Fruit fly (Drosophila melanogaster): ENCODE data around the gene sas.

Gene sas

DNA sequence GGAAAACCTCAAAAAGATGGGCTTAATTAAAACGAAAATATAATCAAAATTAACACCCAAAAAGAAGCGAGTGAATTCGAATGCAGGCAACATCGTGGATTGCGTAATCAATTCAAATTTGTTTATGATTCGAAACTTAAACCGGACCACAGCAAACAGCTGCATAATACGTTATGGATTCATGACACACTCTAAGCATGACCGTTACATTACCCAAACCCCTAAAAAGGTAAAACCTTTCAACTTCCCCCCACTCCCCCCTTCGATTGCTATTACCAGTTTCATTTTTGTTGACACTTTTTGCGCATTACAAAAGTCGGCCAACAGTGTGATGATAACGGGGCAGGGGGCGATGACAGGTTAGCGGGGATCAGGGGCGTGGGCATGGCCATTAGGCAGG lies 7.3 kb downstream of the sas start:
- TF ChIP-seq CG32006 (GFP tag; optimal IDR thresholded peaks at IDR 0.05) (no peak), net (GFP tag; optimal IDR thresholded peaks at IDR 0.05) (no peak), lz (GFP tag; optimal IDR thresholded peaks at IDR 0.05) (no peak), CG8119 (GFP tag; IDR thresholded peaks at IDR 0.05) (no peak), CG3032 (tag; optimal IDR thresholded peaks at IDR 0.05) (no peak), eg (GFP tag; IDR thresholded peaks at IDR 0.05) (no peak), CG3919 (GFP tag; optimal IDR thresholded peaks at IDR 0.05) (no peak), Eip93F (GFP tag; optimal IDR thresholded peaks at IDR 0.05) (no peak), Ets21C (GFP tag; optimal IDR thresholded peaks at IDR 0.05) (no peak), CG4318 (GFP tag; optimal IDR thresholded peaks at IDR 0.05) (no peak), dac (GFP tag; optimal IDR thresholded peaks at IDR 0.05) (no peak), CG8319 (GFP tag; optimal IDR thresholded peaks at IDR 0.05) (no peak), CG6808 (GFP tag; optimal IDR thresholded peaks at IDR 0.05) (no peak)

- TF ChIP-seq salr (GFP tag; optimal IDR thresholded peaks at IDR 0.05) (peak; percentile 55 to 71), Gug (GFP tag; IDR thresholded peaks at IDR 0.05) (0 out of 2 replicates have a peak, but pooled peaks have one; percentile 7), Hr38 (GFP tag; optimal IDR thresholded peaks at IDR 0.05) (no peak), CG1621 (tag; optimal IDR thresholded peaks at IDR 0.05) (peak; percentile 56), Smox (GFP tag; optimal IDR thresholded peaks at IDR 0.05) (peak; percentile 30), CG8119 (GFP tag; IDR thresholded peaks at IDR 0.05) (peak; percentile 50; the same call in 1 of the 3 replicates), CG6854 (GFP tag; optimal IDR thresholded peaks at IDR 0.05) (no peak), achi (GFP tag; optimal IDR thresholded peaks at IDR 0.05) (peak; percentile 69), Eip93F (GFP tag; optimal IDR thresholded peaks at IDR 0.05) (no peak), Ets96B (tag; optimal IDR thresholded peaks at IDR 0.05) (peak; percentile 85), CG11762 (GFP tag; optimal IDR thresholded peaks at IDR 0.05; ENCODE audit: insufficient read depth) (peak; percentile 14), CG3032 (tag; optimal IDR thresholded peaks at IDR 0.05) (peak; percentile 86), CG32006 (GFP tag; optimal IDR thresholded peaks at IDR 0.05) (peak; percentile 55), dsx (GFP tag; optimal IDR thresholded peaks at IDR 0.05; ENCODE audit: poor library complexity, severe bottlenecking) (peak; percentile 83), CG34406 (GFP tag; optimal IDR thresholded peaks at IDR 0.05) (peak; percentile 49), fkh (GFP tag; optimal IDR thresholded peaks at IDR 0.05) (no peak), CG8319 (GFP tag; optimal IDR thresholded peaks at IDR 0.05) (no peak), net (GFP tag; optimal IDR thresholded peaks at IDR 0.05) (peak; percentile 51), CG9139 (GFP tag; optimal IDR thresholded peaks at IDR 0.05) (peak; percentile 57), esn (GFP tag; optimal IDR thresholded peaks at IDR 0.05) (peak; percentile 60), CG31627 (GFP tag; optimal IDR thresholded peaks at IDR 0.05) (peak; percentile 29), lz (GFP tag; optimal IDR thresholded peaks at IDR 0.05) (peak; percentile 52), CG15336 (GFP tag; IDR thresholded peaks at IDR 0.05) (peak; percentile 50), Eip78C (GFP tag) (peak; percentile 92), spab (GFP tag; optimal IDR thresholded peaks at IDR 0.05) (peak; percentile 71), Blimp-1 (GFP tag; optimal IDR thresholded peaks at IDR 0.05) (no peak), CG4318 (GFP tag; optimal IDR thresholded peaks at IDR 0.05) (no peak), topi (GFP tag; optimal IDR thresholded peaks at IDR 0.05) (peak; percentile 46), dac (GFP tag; optimal IDR thresholded peaks at IDR 0.05) (no peak), CG3919 (GFP tag; optimal IDR thresholded peaks at IDR 0.05) (peak; percentile 66), Ets21C (GFP tag; optimal IDR thresholded peaks at IDR 0.05) (peak; percentile 14), ss (GFP tag; optimal IDR thresholded peaks at IDR 0.05) (peak; percentile 86 to 87), Hr4 (GFP tag; optimal IDR thresholded peaks at IDR 0.05) (peak; percentile 47), CG7368 (GFP tag; optimal IDR thresholded peaks at IDR 0.05) (peak; percentile 34), CG6163 (GFP tag; IDR thresholded peaks at IDR 0.05) (0 out of 3 replicates have a peak, but pooled peaks have one; percentile 17), CG11294 (GFP tag; IDR thresholded peaks at IDR 0.05) (no peak), Hr39 (GFP tag; optimal IDR thresholded peaks at IDR 0.05) (peak; percentile 44), Sox102F (GFP tag; optimal IDR thresholded peaks at IDR 0.05) (peak; percentile 6), CG10631 (GFP tag; optimal IDR thresholded peaks at IDR 0.05) (peak; percentile 77), CG6808 (GFP tag; optimal IDR thresholded peaks at IDR 0.05) (peak; percentile 81), fd85E (GFP tag; optimal IDR thresholded peaks at IDR 0.05) (no peak), eg (GFP tag; IDR thresholded peaks at IDR 0.05) (no peak), OdsH (GFP tag; optimal IDR thresholded peaks at IDR 0.05) (peak; percentile 69), pdm3 (GFP tag; optimal IDR thresholded peaks at IDR 0.05) (peak; percentile 71), CG10669 (GFP tag; optimal IDR thresholded peaks at IDR 0.05) (peak; percentile 77), Eip75B (GFP tag; optimal IDR thresholded peaks at IDR 0.05) (peak; percentile 78)
Measured at dm6 chr3R:7171384-7172099, 8.9 kb downstream of the sas start.
